Fruit fly (Drosophila melanogaster) whole organism, embryonic: ENCODE results near the gene Pino.

Experiments used
- CG10979 ChIP-seq: fragments of 200-800 bp; sonication (Bioruptor generic); optimal IDR thresholded peaks from 2 replicates; lab custom pipeline; 2018; ENCODE audit warnings: missing biosample characterization, mild to moderate bottlenecking, missing genetic modification characterization, moderate library complexity
- CG11093 ChIP-seq: fragments of 200-800 bp; sonication (Bioruptor generic); IDR thresholded peaks from 3 replicates; pipeline ENCODE4 v1.3.6; 2022; ENCODE audit warnings: missing biosample characterization, missing genetic modification characterization
- CG11398 ChIP-seq: fragments of 200-800 bp; sonication (Bioruptor generic); optimal IDR thresholded peaks from 2 replicates; lab custom pipeline; 2016; ENCODE audit warnings: missing biosample characterization, missing genetic modification characterization
- CG11456 ChIP-seq: fragments of 200-800 bp; sonication (Bioruptor generic); IDR thresholded peaks from 3 replicates; pipeline ENCODE4 v1.3.6; 2022; ENCODE audit warnings: missing biosample characterization, missing genetic modification characterization
- CG11723 ChIP-seq: fragments of 200-800 bp; sonication (Bioruptor generic); optimal IDR thresholded peaks from 2 replicates; lab custom pipeline; 2017; ENCODE audit warnings: missing biosample characterization, mild to moderate bottlenecking, missing genetic modification characterization
- CG15514 ChIP-seq: fragments of 200-800 bp; sonication (Bioruptor generic); optimal IDR thresholded peaks from 3 replicates; lab custom pipeline; 2017; ENCODE audit warnings: missing biosample characterization, missing genetic modification characterization, mild to moderate bottlenecking, moderate library complexity, missing genetic modification reagents
- CG17385 ChIP-seq: fragments of 200-800 bp; sonication (Bioruptor generic); optimal IDR thresholded peaks from 3 replicates; lab custom pipeline; 2018; ENCODE audit warnings: missing biosample characterization, mild to moderate bottlenecking, missing genetic modification characterization
- CG17802 ChIP-seq: fragments of 200-800 bp; sonication (Bioruptor generic); optimal IDR thresholded peaks from 2 replicates; lab custom pipeline; 2018; ENCODE audit warnings: missing biosample characterization, mild to moderate bottlenecking, missing genetic modification characterization, moderate library complexity
- CG18599 ChIP-seq: fragments of 200-800 bp; sonication (Bioruptor generic); optimal IDR thresholded peaks from 3 replicates; lab custom pipeline; 2017; ENCODE audit warnings: missing biosample characterization, missing genetic modification characterization, mild to moderate bottlenecking, moderate library complexity, missing genetic modification reagents
- CG31388 ChIP-seq: fragments of 200-800 bp; sonication (Bioruptor generic); optimal IDR thresholded peaks from 2 replicates; lab custom pipeline; 2016; ENCODE audit warnings: missing biosample characterization, missing genetic modification characterization
- CG33213 ChIP-seq: fragments of 200-800 bp; sonication (Bioruptor generic); optimal IDR thresholded peaks from 3 replicates; lab custom pipeline; 2016; ENCODE audit warnings: missing biosample characterization, missing genetic modification characterization
- CG34224 ChIP-seq: fragments of 200-800 bp; sonication (Bioruptor generic); IDR thresholded peaks from 3 replicates; pipeline ENCODE4 v1.3.6; 2022; ENCODE audit warnings: missing biosample characterization, missing genetic modification characterization; ENCODE audit not compliant: partially characterized antibody
- CG4424 ChIP-seq: fragments of 200-800 bp; sonication (Bioruptor generic); optimal IDR thresholded peaks from 3 replicates; lab custom pipeline; 2016; ENCODE audit warnings: missing biosample characterization, missing genetic modification characterization
- CG6654 ChIP-seq: fragments of 200-800 bp; sonication (Bioruptor generic); optimal IDR thresholded peaks from 2 replicates; lab custom pipeline; 2017; ENCODE audit warnings: missing biosample characterization, mild to moderate bottlenecking, missing genetic modification characterization
- CG7928 ChIP-seq: fragments of 200-800 bp; sonication (Bioruptor generic); optimal IDR thresholded peaks from 2 replicates; lab custom pipeline; 2017; ENCODE audit warnings: missing biosample characterization, mild to moderate bottlenecking, missing genetic modification characterization
- CG8281 ChIP-seq: fragments of 200-800 bp; sonication (Bioruptor generic); optimal IDR thresholded peaks from 2 replicates; lab custom pipeline; 2018; ENCODE audit warnings: missing biosample characterization, mild to moderate bottlenecking, missing genetic modification characterization, moderate library complexity
- CG9215 ChIP-seq: fragments of 200-800 bp; sonication (Bioruptor generic); IDR thresholded peaks from 2 replicates; pipeline ENCODE4 v1.3.6; 2022; ENCODE audit warnings: missing biosample characterization, missing genetic modification characterization
- CkIIα-i1 ChIP-seq: fragments of 200-800 bp; sonication (Bioruptor generic); IDR thresholded peaks from 2 replicates; pipeline ENCODE4 v1.3.6; 2022; ENCODE audit warnings: missing biosample characterization, missing genetic modification characterization
- D ChIP-seq, 2 experiments: fragments of 200-800 bp in 1 of 2; fragments of >200 bp in 1 of 2; sonication (Bioruptor generic) in 1 of 2; optimal IDR thresholded peaks; 2 replicates in 1 of 2; 3 replicates in 1 of 2; lab custom pipeline; 2017; ENCODE audit warnings: mild to moderate bottlenecking in 1 of 2, missing biosample characterization in 1 of 2, missing genetic modification characterization in 1 of 2, missing genetic modification reagents in 1 of 2
- Elba2 ChIP-seq: fragments of 200-800 bp; sonication (Bioruptor generic); optimal IDR thresholded peaks from 3 replicates; lab custom pipeline; 2016; ENCODE audit warnings: missing biosample characterization, missing genetic modification characterization
- H15 ChIP-seq: fragments of 200-800 bp; sonication (Bioruptor generic); IDR thresholded peaks from 3 replicates; pipeline ENCODE4 v1.3.6; 2022; ENCODE audit warnings: missing biosample characterization, missing genetic modification characterization
- H2.0 ChIP-seq: fragments of 200-800 bp; sonication (Bioruptor generic); IDR thresholded peaks from 2 replicates; pipeline ENCODE4 v1.3.6; 2022; ENCODE audit warnings: missing biosample characterization, missing genetic modification characterization
- MBD-R2 ChIP-seq: fragments of 200-800 bp; sonication (Bioruptor generic); IDR thresholded peaks from 2 replicates; pipeline ENCODE4 v1.3.6; 2022; ENCODE audit warnings: missing biosample characterization, missing genetic modification characterization
- Oli ChIP-seq: fragments of 200-800 bp; sonication (Bioruptor generic); optimal IDR thresholded peaks from 2 replicates; lab custom pipeline; 2018; ENCODE audit warnings: missing biosample characterization, mild to moderate bottlenecking, missing genetic modification characterization, moderate library complexity
- Opbp ChIP-seq: fragments of 200-800 bp; sonication (Bioruptor generic); IDR thresholded peaks from 3 replicates; pipeline ENCODE4 v1.3.6; 2022; ENCODE audit warnings: missing biosample characterization, missing genetic modification characterization; ENCODE audit not compliant: partially characterized antibody
- Xbp1 ChIP-seq: fragments of 200-800 bp; sonication (Bioruptor generic); optimal IDR thresholded peaks from 3 replicates; lab custom pipeline; 2016; ENCODE audit warnings: missing biosample characterization, mild to moderate bottlenecking, missing genetic modification characterization
- bsh ChIP-seq, 2 experiments: fragments of 200-800 bp; sonication (Bioruptor generic); optimal IDR thresholded peaks; 2 replicates each; lab custom pipeline; 2017 to 2018; ENCODE audit warnings: mild to moderate bottlenecking in 2 of 2, missing biosample characterization in 2 of 2, missing genetic modification characterization in 2 of 2, moderate library complexity in 1 of 2
- caup ChIP-seq: fragments of 200-800 bp; sonication (Bioruptor generic); optimal IDR thresholded peaks from 3 replicates; lab custom pipeline; 2017; ENCODE audit warnings: missing biosample characterization, mild to moderate bottlenecking, missing genetic modification characterization, moderate library complexity; ENCODE audit not compliant: severe bottlenecking
- croc ChIP-seq: fragments of 200-800 bp; sonication (Bioruptor generic); conservative IDR thresholded peaks from 3 replicates; pipeline ENCODE4 v1.3.6; 2022; ENCODE audit warnings: missing biosample characterization, missing genetic modification characterization
- dan ChIP-seq: fragments of 200-800 bp; sonication (Bioruptor generic); IDR thresholded peaks from 2 replicates; pipeline ENCODE4 v1.3.6; 2022; ENCODE audit warnings: missing biosample characterization, missing genetic modification characterization
- dm ChIP-seq: fragments of 200-800 bp; sonication (Bioruptor generic); optimal IDR thresholded peaks from 3 replicates; lab custom pipeline; 2016; ENCODE audit warnings: missing biosample characterization, missing genetic modification characterization
- fu2 ChIP-seq: fragments of 200-800 bp; sonication (Bioruptor generic); optimal IDR thresholded peaks from 2 replicates; lab custom pipeline; 2016; ENCODE audit warnings: missing biosample characterization, missing genetic modification characterization
- gce ChIP-seq: fragments of 200-800 bp; sonication (Bioruptor generic); IDR thresholded peaks from 3 replicates; pipeline ENCODE4 v1.3.6; 2022; ENCODE audit warnings: missing biosample characterization, missing genetic modification characterization
- gcm ChIP-seq: fragments of 200-800 bp; sonication (Bioruptor generic); optimal IDR thresholded peaks from 2 replicates; lab custom pipeline; 2019; ENCODE audit warnings: missing biosample characterization, mild to moderate bottlenecking, missing genetic modification characterization, moderate library complexity
- gfzf ChIP-seq: fragments of 200-800 bp; sonication (Bioruptor generic); optimal IDR thresholded peaks from 2 replicates; lab custom pipeline; 2016; ENCODE audit warnings: missing biosample characterization, mild to moderate bottlenecking, missing genetic modification characterization, moderate library complexity
- inv ChIP-seq: fragments of 200-800 bp; sonication (Bioruptor generic); IDR thresholded peaks from 2 replicates; pipeline ENCODE4 v1.3.6; 2022; ENCODE audit warnings: missing biosample characterization, missing genetic modification characterization; ENCODE audit not compliant: partially characterized antibody
- nau ChIP-seq: fragments of 200-800 bp; sonication (Bioruptor generic); optimal IDR thresholded peaks from 3 replicates; lab custom pipeline; 2017; ENCODE audit warnings: missing biosample characterization, mild to moderate bottlenecking, missing genetic modification characterization, missing genetic modification reagents
- org-1 ChIP-seq: fragments of 200-800 bp; sonication (Bioruptor generic); optimal IDR thresholded peaks from 2 replicates; lab custom pipeline; 2017; ENCODE audit warnings: missing biosample characterization, missing genetic modification characterization
- pum ChIP-seq: fragments of 200-800 bp; sonication (Bioruptor generic); optimal IDR thresholded peaks from 2 replicates; lab custom pipeline; 2016; ENCODE audit warnings: missing biosample characterization, missing genetic modification characterization
- repo ChIP-seq: fragments of 200-800 bp; sonication (Bioruptor generic); optimal IDR thresholded peaks from 2 replicates; lab custom pipeline; 2016; ENCODE audit warnings: missing biosample characterization, missing genetic modification characterization
- rib ChIP-seq: fragments of 200-800 bp; sonication (Bioruptor generic); IDR thresholded peaks from 2 replicates; pipeline ENCODE4 v1.3.6; 2022; ENCODE audit warnings: missing biosample characterization, missing genetic modification characterization
- row ChIP-seq: fragments of 200-800 bp; sonication (Bioruptor generic); IDR thresholded peaks from 3 replicates; pipeline ENCODE4 v1.3.6; 2022; ENCODE audit warnings: missing biosample characterization, missing genetic modification characterization
- tio ChIP-seq: fragments of 200-800 bp; sonication (Bioruptor generic); optimal IDR thresholded peaks from 2 replicates; lab custom pipeline; 2017; ENCODE audit warnings: missing biosample characterization, missing genetic modification characterization, inconsistent platforms
- toy ChIP-seq: fragments of 200-800 bp; sonication (Bioruptor generic); IDR thresholded peaks from 2 replicates; pipeline ENCODE4 v1.3.6; 2022; ENCODE audit warnings: missing biosample characterization, missing genetic modification characterization
- trem ChIP-seq: fragments of 200-800 bp; optimal IDR thresholded peaks from 3 replicates; lab custom pipeline; 2019; ENCODE audit warnings: missing biosample characterization, mild to moderate bottlenecking, missing genetic modification characterization, moderate library complexity
- unpg ChIP-seq: fragments of 200-800 bp; sonication (Bioruptor generic); optimal IDR thresholded peaks from 3 replicates; lab custom pipeline; 2018; ENCODE audit warnings: missing biosample characterization, mild to moderate bottlenecking, missing genetic modification characterization, moderate library complexity
- usp ChIP-seq: fragments of >200 bp; optimal IDR thresholded peaks from 2 replicates; lab custom pipeline; 2017; ENCODE audit warnings: missing biosample characterization, missing genetic modification characterization

The Pino gene

dm6 chr2L:1128932-1129887 lies at the start of gene Pino, which contains the start of gene TBC1D23 (continued):
- TF ChIP-seq Opbp (GFP tag; lab: Robert Waterston, UW) (peak; percentile 52; the same call in 2 of the 3 replicates), CkIIα-i1 (GFP tag; lab: Robert Waterston, UW) (no peak), gfzf (GFP tag; lab: Kevin White, UChicago) (no peak), trem (tag; lab: Kevin White, UChicago) (peak; percentile 71), H15 (GFP tag; lab: Robert Waterston, UW) (peak; percentile 65; the same call in 1 of the 3 replicates), CG11723 (peak; percentile 46), MBD-R2 (GFP tag; lab: Robert Waterston, UW) (peak; percentile 26; the same call in 1 of the 2 replicates), dm (GFP tag; lab: Kevin White, UChicago) (no peak), CG10979 (tag; lab: Kevin White, UChicago) (peak; percentile 54), gce (GFP tag; lab: Robert Waterston, UW) (no peak), Oli (tag; lab: Kevin White, UChicago) (peak; percentile 33), toy (GFP tag; lab: Robert Waterston, UW) (no peak), CG8281 (tag; lab: Kevin White, UChicago) (peak; percentile 38), row (peak; percentile 86), D (optimal IDR thresholded peaks at IDR 0.05; lab: Kevin White, UChicago) (no peak), D (GFP tag; optimal IDR thresholded peaks at IDR 0.05; lab: Kevin White, UChicago) (peak; percentile 45), dan (GFP tag; lab: Robert Waterston, UW) (no peak), fu2 (GFP tag; lab: Kevin White, UChicago) (peak; percentile 9), CG33213 (GFP tag; lab: Kevin White, UChicago) (peak; percentile 14), CG11456 (GFP tag; lab: Robert Waterston, UW) (peak; percentile 75; the same call in 2 of the 3 replicates), CG9215 (GFP tag; lab: Robert Waterston, UW) (peak; percentile 75), inv (peak; percentile 53), rib (GFP tag; lab: Robert Waterston, UW) (no peak), unpg (GFP tag; lab: Kevin White, UChicago) (peak; percentile 59), CG15514 (GFP tag; lab: Kevin White, UChicago) (peak; percentile 79), usp (no peak), CG17802 (tag; lab: Kevin White, UChicago) (no peak), Elba2 (GFP tag; lab: Kevin White, UChicago) (peak; percentile 12), caup (GFP tag; lab: Kevin White, UChicago) (peak; percentile 45), CG34224 (GFP tag; lab: Robert Waterston, UW) (peak; percentile 52; the same call in 1 of the 3 replicates), H2.0 (GFP tag; lab: Robert Waterston, UW) (peak; percentile 68), CG11093 (no peak), org-1 (GFP tag; lab: Kevin White, UChicago) (peak; percentile 21), CG4424 (GFP tag; lab: Kevin White, UChicago) (peak; percentile 64), CG6654 (GFP tag; lab: Kevin White, UChicago) (no peak), CG17385 (peak; percentile 47), CG7928 (GFP tag; lab: Kevin White, UChicago) (peak; percentile 7), gcm (peak; percentile 37), croc (GFP tag; lab: Robert Waterston, UW) (peak; percentile 60), CG11398 (GFP tag; lab: Kevin White, UChicago) (no peak), repo (GFP tag; lab: Kevin White, UChicago) (no peak), nau (GFP tag; lab: Kevin White, UChicago) (no peak), Xbp1 (GFP tag; lab: Kevin White, UChicago) (peak; percentile 80), pum (GFP tag; lab: Kevin White, UChicago) (peak; percentile 9), CG18599 (GFP tag; lab: Kevin White, UChicago) (peak; percentile 67), CG31388 (peak; percentile 25), bsh (GFP tag; optimal IDR thresholded peaks at IDR 0.05; lab: Kevin White, UChicago) (peak in 1 of 2 experiments; percentile 65), tio (GFP tag; lab: Kevin White, UChicago) (no peak)
